Fruit fly (Drosophila melanogaster) Kc167 (cell line): ENCODE measurements around the gene Polr3G.

Source experiments
- Myc ChIP-seq: fragments of >200 bp; optimal IDR thresholded peaks from 2 replicates; lab custom pipeline; 2017; ENCODE audit warnings: missing external identifiers
- Sin3A ChIP-seq: fragments of >200 bp; optimal IDR thresholded peaks from 2 replicates; lab custom pipeline; 2018; ENCODE audit warnings: missing external identifiers
- h ChIP-seq: fragments of >200 bp; optimal IDR thresholded peaks from 3 replicates; lab custom pipeline; 2018; ENCODE audit warnings: missing external identifiers
- insv ChIP-seq: fragments of >200 bp; optimal IDR thresholded peaks from 3 replicates; lab custom pipeline; 2018; ENCODE audit warnings: missing external identifiers
- psq ChIP-seq: fragments of >200 bp; optimal IDR thresholded peaks from 2 replicates; lab custom pipeline; 2017; ENCODE audit warnings: missing external identifiers

DNA sequence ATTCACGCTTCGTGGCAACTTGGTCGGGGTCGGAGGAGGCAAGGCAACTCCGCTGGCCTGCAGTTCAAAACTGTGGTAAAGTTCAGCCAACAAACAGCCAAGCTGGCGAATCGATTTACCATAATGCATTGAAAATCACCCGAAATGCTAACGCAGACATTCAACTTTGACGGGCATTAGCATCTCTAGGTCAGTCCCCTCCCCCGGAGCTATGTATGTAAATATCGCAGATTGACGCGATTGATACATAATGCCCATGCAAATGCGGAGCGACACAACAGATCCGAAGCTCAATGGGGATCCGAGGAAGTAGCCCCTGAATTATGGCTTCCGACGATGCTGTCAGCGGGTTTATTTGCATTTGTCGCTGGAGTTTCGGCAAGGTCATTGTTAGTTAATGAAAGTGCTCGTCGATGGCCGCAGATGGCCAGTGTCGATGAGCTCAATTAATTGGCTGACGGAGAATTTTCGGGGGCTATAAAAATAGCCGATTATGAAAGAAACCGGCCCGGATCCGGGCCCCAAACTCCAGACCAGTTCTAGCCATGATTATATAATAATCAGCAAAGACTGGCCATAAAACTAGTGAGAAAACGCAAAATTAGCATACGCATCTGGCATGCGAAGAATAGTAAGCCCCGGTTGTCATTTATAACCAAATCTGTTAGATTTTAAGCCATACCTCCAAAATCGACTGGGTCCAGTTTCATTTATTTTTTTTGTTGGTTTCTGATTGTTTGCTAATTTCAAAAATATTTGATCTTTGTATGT is 40.1 kb downstream of the Polr3G start:
- TF ChIP-seq Sin3A: no peak
- no peak for TF ChIP-seq insv (lab: Kevin White, UChicago)
- TF ChIP-seq h (lab: Kevin White, UChicago): no peak
- TF ChIP-seq psq (lab: Kevin White, UChicago): no peak
- TF ChIP-seq Myc (lab: Kevin White, UChicago): no peak
